Fruit fly (Drosophila melanogaster) whole organism, embryonic: Measurements from ENCODE around the gene CG8675.

Experiments used
- Deaf1 ChIP-seq: fragments of 200-800 bp; optimal IDR thresholded peaks from 3 replicates; lab custom pipeline; 2019; ENCODE audit warnings: missing biosample characterization, mild to moderate bottlenecking, missing genetic modification characterization, moderate library complexity
- Dll ChIP-seq: fragments of 200-800 bp; sonication (Bioruptor generic); IDR thresholded peaks from 4 replicates; pipeline ENCODE4 v1.3.6; 2022; ENCODE audit warnings: missing biosample characterization, missing genetic modification characterization; ENCODE audit not compliant: partially characterized antibody
- Fer3 ChIP-seq: fragments of 200-800 bp; sonication (Bioruptor generic); optimal IDR thresholded peaks from 2 replicates; lab custom pipeline; 2018; ENCODE audit warnings: missing biosample characterization, mild to moderate bottlenecking, missing genetic modification characterization, moderate library complexity
- luna ChIP-seq: fragments of 200-800 bp; sonication (Bioruptor generic); optimal IDR thresholded peaks from 2 replicates; lab custom pipeline; 2016; ENCODE audit warnings: missing biosample characterization, missing genetic modification characterization

DNA sequence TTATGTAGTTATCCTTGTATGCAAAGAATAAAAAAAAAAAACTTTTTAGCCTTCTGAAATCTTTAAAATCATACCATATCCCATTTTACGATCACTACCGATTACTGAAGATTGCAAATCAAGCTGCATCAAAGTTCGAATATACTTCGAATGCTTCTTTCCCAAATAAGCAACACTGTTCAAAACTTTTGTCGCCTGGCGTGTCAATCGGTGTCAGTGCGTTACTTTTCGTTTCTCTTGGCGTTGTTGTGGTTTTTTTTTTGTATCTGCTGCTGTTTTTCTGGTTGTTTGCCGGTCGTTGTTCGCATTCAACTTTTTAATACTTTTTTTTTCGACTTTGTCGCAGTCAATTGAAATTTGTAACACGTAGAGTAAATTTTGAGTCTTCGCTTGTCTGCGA lies 45.7 kb upstream of the CG8675 start:
- TF ChIP-seq luna (GFP tag; lab: Kevin White, UChicago) (no peak), Dll (GFP tag; lab: Robert Waterston, UW) (no peak), Fer3 (tag; lab: Kevin White, UChicago) (no peak), Deaf1 (no peak)
